Worm (Caenorhabditis elegans): ENCODE measurements around the gene fbxa-144.

fbxa-144 gene

DNA sequence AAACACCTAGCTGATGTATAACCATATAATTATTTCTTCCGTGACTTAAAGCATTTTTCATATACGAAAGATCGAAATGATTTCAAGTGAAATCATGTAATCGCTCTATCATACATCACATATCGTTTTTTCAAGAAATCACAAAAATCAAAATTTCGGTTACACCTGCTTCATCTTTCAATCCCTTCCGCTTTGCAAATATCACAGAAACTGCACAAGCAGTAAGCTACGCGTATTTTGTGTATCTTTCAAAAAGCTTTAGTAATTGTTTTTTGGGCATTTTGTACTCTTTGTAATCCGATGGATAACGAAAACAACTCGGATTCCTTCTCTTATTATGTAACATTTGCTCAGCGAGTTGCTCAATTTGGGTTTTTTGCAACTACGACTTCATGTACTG, 17.2 kb downstream of the fbxa-144 start, which contains the start of gene str-25:
Gene str-25, plus strand, starts transcription at position 301 of the 400 bp plus-strand sequence.
- TF ChIP-seq aptf-3 (GFP tag; IDR thresholded peaks at IDR 0.05) (no peak), efl-1 (GFP tag; optimal IDR thresholded peaks at IDR 0.05) (no peak), tbp1 (GFP tag; optimal IDR thresholded peaks at IDR 0.05) (no peak)

DNA sequence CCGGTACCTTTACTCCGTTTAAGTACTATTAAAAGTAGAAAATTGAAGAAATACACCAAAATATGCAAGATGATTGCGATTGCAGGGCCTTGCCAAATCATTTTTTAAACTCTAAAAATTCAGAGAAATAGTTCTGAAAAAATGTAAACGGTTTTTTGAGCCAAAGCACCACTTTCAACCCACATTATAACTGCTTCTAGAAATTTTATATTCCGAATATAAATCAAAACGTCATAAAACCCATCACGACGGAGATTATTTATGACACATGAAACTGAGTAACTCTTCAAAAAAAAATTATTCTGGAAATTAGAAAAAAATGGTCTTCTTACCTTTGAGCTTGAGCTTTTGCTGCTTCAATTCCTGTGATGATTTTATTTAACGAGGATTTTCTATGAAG, 18.4 kb downstream of the fbxa-144 start, which contains the start of gene srxa-16:
Gene srxa-16, minus strand, starts transcription at position 101 of the 400 bp plus-strand sequence.
- no peak for TF ChIP-seq cebp-1 (GFP tag; IDR thresholded peaks at IDR 0.05)
- no peak for TF ChIP-seq cebp-1 (tag; optimal IDR thresholded peaks at IDR 0.05)
- no peak for TF ChIP-seq nhr-90 (tag; optimal IDR thresholded peaks at IDR 0.05)
- TF ChIP-seq F55B11.4 (tag; optimal IDR thresholded peaks at IDR 0.05; ENCODE audit: borderline replicate concordance, insufficient read depth), result no peak
- no peak for TF ChIP-seq xnd-1 (tag; optimal IDR thresholded peaks at IDR 0.05)

DNA sequence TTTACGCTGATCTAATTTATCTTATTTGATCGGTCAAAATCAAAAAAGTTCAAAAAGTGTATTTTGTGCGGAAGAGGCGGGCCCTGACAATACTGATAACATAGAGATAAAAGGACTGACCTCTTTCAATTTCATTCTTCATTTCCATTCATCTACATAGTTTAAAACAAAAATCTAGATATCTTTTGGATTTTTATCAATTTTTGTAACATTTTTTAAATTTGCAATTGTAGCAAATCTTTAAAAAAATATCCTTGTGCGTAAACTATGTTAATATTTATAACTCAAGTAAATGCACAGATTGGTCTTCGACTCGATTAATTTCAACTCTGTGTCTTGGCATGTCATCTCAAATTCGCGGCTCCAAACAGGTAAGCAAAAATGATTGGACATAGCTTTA, 29.0 kb downstream of the fbxa-144 start, which contains the start of gene argk-1:
Gene argk-1, plus strand, starts transcription at position 301 of the 400 bp plus-strand sequence.
- TF ChIP-seq ztf-25 (GFP tag; IDR thresholded peaks at IDR 0.05) (no peak), Y67H2A.10 (GFP tag; conservative IDR thresholded peaks at IDR 0.05) (no peak), nhr-120 (GFP tag; IDR thresholded peaks at IDR 0.05) (no peak), ama-1 (optimal IDR thresholded peaks at IDR 0.05) (no peak), ama-1 (GFP tag; optimal IDR thresholded peaks at IDR 0.05) (no peak), ztf-3 (GFP tag; optimal IDR thresholded peaks at IDR 0.05) (no peak), nhr-179 (tag; optimal IDR thresholded peaks at IDR 0.05) (no peak), T26A5.8 (tag; optimal IDR thresholded peaks at IDR 0.05) (no peak), xnd-1 (tag; optimal IDR thresholded peaks at IDR 0.05) (no peak), cebp-1 (GFP tag; IDR thresholded peaks at IDR 0.05) (no peak), cebp-1 (tag; optimal IDR thresholded peaks at IDR 0.05) (no peak), snpc-3.4 (tag; optimal IDR thresholded peaks at IDR 0.05) (no peak), ztf-18 (tag; optimal IDR thresholded peaks at IDR 0.05) (no peak), K11D2.4 (GFP tag; IDR thresholded peaks at IDR 0.05) (no peak), aptf-2 (GFP tag; conservative IDR thresholded peaks at IDR 0.05) (no peak), repo-1 (tag; optimal IDR thresholded peaks at IDR 0.05) (no peak), rcor-1 (GFP tag; IDR thresholded peaks at IDR 0.05) (no peak), ccch-3 (GFP tag; optimal IDR thresholded peaks at IDR 0.05) (no peak)

DNA sequence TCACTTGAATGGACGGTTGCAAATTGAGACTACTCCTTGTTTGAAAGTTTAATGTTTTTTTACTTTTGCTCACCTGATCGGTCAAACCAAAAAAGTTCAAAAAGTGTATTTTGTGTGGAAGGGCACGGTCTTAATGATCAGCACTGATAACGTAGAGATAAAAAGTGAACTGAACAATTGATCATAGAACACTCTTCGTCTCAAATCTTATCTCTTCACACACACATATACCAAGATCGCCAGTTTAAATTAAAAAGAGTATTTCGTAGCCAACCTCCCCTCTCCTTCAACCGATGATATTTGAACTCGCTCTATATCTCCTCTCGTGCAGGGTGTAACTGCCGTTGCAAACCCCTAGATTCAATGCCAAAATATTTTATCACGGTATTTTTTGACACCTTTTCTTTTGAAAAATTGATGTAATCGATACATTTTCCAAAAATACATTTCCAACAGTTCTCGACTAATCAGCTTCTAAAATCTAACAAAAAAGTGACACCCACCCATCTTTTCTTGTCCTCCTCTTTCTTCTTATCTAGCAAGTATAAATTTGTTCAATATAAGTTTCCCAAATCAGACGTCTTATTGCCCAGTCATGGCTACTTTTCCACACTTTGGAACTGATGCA, 32.4 kb downstream of the fbxa-144 start, which contains the start of gene cth-1:
Gene cth-1, plus strand, starts transcription at position 578 of the 628 bp plus-strand sequence.
- TF ChIP-seq nhr-80 (tag; optimal IDR thresholded peaks at IDR 0.05) (peak; percentile 68), K12H6.12 (tag; optimal IDR thresholded peaks at IDR 0.05) (no peak)

DNA sequence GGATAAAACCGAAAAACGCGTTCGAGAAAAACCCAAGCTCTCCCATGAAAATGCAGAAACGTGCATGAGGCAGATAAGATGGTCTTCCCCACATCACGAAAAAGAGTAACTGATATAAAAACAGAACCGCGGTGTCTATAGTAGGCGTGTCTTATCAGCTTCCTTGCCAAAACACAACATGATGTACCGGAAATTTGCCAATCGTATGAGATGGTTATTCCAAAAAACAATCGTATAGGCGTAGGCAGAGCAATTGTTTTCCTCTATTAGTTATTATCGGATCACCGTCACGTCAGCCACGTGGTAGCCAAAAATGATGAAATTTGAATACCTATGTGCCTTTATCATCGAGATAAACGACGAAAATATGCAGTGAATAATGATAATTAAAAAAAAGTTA, 33.2 kb downstream of the fbxa-144 start, which contains the start of gene str-7:
Gene str-7, minus strand, starts transcription at position 101 of the 400 bp plus-strand sequence.
- no peak for TF ChIP-seq egrh-3 (GFP tag; IDR thresholded peaks at IDR 0.05)
- no peak for TF ChIP-seq ztf-18 (tag; optimal IDR thresholded peaks at IDR 0.05)
- TF ChIP-seq atf-7 (tag; optimal IDR thresholded peaks at IDR 0.05), result no peak
- TF ChIP-seq repo-1 (tag; optimal IDR thresholded peaks at IDR 0.05), result no peak
- TF ChIP-seq F33H1.4 (GFP tag; IDR thresholded peaks at IDR 0.05), result no peak
- no peak for TF ChIP-seq nhr-27 (tag; optimal IDR thresholded peaks at IDR 0.05)
- no peak for TF ChIP-seq lin-40 (tag; optimal IDR thresholded peaks at IDR 0.05)
- TF ChIP-seq aptf-2 (GFP tag; conservative IDR thresholded peaks at IDR 0.05), result no peak
- no peak for TF ChIP-seq madf-10 (tag; optimal IDR thresholded peaks at IDR 0.05)
- TF ChIP-seq F57A8.1 (GFP tag; optimal IDR thresholded peaks at IDR 0.05), result no peak
- no peak for TF ChIP-seq bed-2 (GFP tag; IDR thresholded peaks at IDR 0.05)
- TF ChIP-seq ets-4 (GFP tag; optimal IDR thresholded peaks at IDR 0.05), result no peak
- TF ChIP-seq ceh-58 (GFP tag; IDR thresholded peaks at IDR 0.05), result no peak
- no peak for TF ChIP-seq D2030.7 (GFP tag; IDR thresholded peaks at IDR 0.05)

All from whole organism, young adult.